Worm (Caenorhabditis elegans): Measurements from ENCODE around the gene fbxa-5.

DNA sequence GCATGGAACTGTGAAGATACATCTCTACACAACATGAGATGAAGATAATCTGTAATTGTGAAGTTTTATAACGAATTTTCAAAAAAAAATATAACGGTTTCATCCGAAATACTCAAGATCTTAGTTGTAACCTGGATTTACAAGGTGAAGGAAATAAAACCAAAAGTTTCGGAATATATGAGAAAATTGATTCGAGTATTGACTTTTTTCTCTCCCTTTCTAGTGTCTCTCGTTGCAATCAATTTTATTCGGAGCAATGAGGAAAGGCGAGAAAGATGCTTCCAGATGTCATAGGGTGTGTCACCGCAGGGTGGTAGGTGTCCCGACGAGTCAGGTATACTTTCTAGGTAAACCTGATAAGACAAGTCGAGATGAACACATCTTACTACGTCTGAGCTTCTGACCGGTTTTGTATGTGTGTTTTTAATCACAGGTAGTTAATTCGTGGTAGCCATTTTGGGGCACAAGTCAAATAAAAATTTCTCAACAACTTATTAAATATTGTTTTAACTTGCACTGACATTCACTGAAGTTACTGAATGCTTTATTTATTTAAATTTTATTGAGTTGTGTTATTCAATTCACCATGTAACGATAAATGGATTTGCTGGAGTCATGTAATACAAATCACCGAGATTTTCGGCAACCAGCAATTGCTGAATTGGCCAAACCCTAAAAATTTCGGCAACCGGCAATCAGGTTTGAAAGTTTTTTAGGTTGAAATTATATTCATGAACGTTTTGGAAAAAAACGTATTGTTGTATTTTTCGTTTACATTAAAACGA lies 48.3 kb upstream of the fbxa-5 start, which contains the start of gene pals-20:
- no peak for TF ChIP-seq nhr-11 (tag; optimal IDR thresholded peaks at IDR 0.05)
- TF ChIP-seq tlp-1 (tag; optimal IDR thresholded peaks at IDR 0.05): no peak
- no peak for TF ChIP-seq ama-1 (optimal IDR thresholded peaks at IDR 0.05)
- TF ChIP-seq lsy-2 (tag; optimal IDR thresholded peaks at IDR 0.05): no peak
- no peak for TF ChIP-seq nhr-28 (tag; optimal IDR thresholded peaks at IDR 0.05)
- no peak for TF ChIP-seq fos-1 (tag; optimal IDR thresholded peaks at IDR 0.05)
- no peak for TF ChIP-seq skn-1 (tag; optimal IDR thresholded peaks at IDR 0.05)
- no peak for TF ChIP-seq lin-13 (GFP tag; optimal IDR thresholded peaks at IDR 0.05)
- TF ChIP-seq tbx-2 (tag; optimal IDR thresholded peaks at IDR 0.05): no peak
- no peak for TF ChIP-seq nhr-84 (tag; optimal IDR thresholded peaks at IDR 0.05)
- no peak for TF ChIP-seq nhr-90 (tag; optimal IDR thresholded peaks at IDR 0.05; ENCODE audit: poor library complexity)
